Fruit fly (Drosophila melanogaster) whole organism, embryonic: ENCODE results near the gene CG6178.

Experiments
- BEAF-32 ChIP-seq: fragments of 200-800 bp; sonication (Bioruptor generic); optimal IDR thresholded peaks from 3 replicates; lab custom pipeline; 2017; ENCODE audit warnings: missing biosample characterization, missing genetic modification characterization, mild to moderate bottlenecking, moderate library complexity, missing genetic modification reagents
- CG10366 ChIP-seq: fragments of 200-800 bp; sonication (Bioruptor generic); IDR thresholded peaks from 2 replicates; pipeline ENCODE4 v1.3.6; 2022; ENCODE audit warnings: missing biosample characterization, missing genetic modification characterization
- CG10431 ChIP-seq: fragments of 200-800 bp; sonication (Bioruptor generic); optimal IDR thresholded peaks from 3 replicates; lab custom pipeline; 2018; ENCODE audit warnings: missing biosample characterization, mild to moderate bottlenecking, missing genetic modification characterization
- CG10543 ChIP-seq: fragments of 200-800 bp; sonication (Bioruptor generic); optimal IDR thresholded peaks from 3 replicates; lab custom pipeline; 2017; ENCODE audit warnings: missing biosample characterization, mild to moderate bottlenecking, missing genetic modification characterization, moderate library complexity
- CG14050 ChIP-seq: fragments of 200-800 bp; sonication (Bioruptor generic); IDR thresholded peaks from 3 replicates; pipeline ENCODE4 v1.3.6; 2022; ENCODE audit warnings: missing biosample characterization, missing genetic modification characterization
- CG14965 ChIP-seq: fragments of 200-800 bp; sonication (Bioruptor generic); optimal IDR thresholded peaks from 2 replicates; lab custom pipeline; 2016; ENCODE audit warnings: missing biosample characterization, missing genetic modification characterization, borderline replicate concordance
- CG1602 ChIP-seq: fragments of 200-800 bp; sonication (Bioruptor generic); optimal IDR thresholded peaks from 3 replicates; lab custom pipeline; 2016; ENCODE audit warnings: missing biosample characterization, missing genetic modification characterization
- CG17328 ChIP-seq: fragments of 200-800 bp; sonication (Bioruptor generic); IDR thresholded peaks from 2 replicates; pipeline ENCODE4 v1.3.6; 2022; ENCODE audit warnings: missing biosample characterization, missing genetic modification characterization
- CG2116 ChIP-seq: fragments of 200-800 bp; sonication (Bioruptor generic); optimal IDR thresholded peaks from 3 replicates; lab custom pipeline; 2018; ENCODE audit warnings: missing biosample characterization, mild to moderate bottlenecking, missing genetic modification characterization
- CG30431 ChIP-seq: fragments of 200-800 bp; sonication (Bioruptor generic); optimal IDR thresholded peaks from 2 replicates; lab custom pipeline; 2017; ENCODE audit warnings: missing biosample characterization, missing genetic modification characterization
- CG3163 ChIP-seq: fragments of 200-800 bp; sonication (Bioruptor generic); optimal IDR thresholded peaks from 3 replicates; lab custom pipeline; 2016; ENCODE audit warnings: missing biosample characterization, missing genetic modification characterization
- CG3838 ChIP-seq: fragments of 200-800 bp; sonication (Bioruptor generic); optimal IDR thresholded peaks from 3 replicates; lab custom pipeline; 2016; ENCODE audit warnings: missing biosample characterization, missing genetic modification characterization
- CG43689 ChIP-seq: fragments of 200-800 bp; sonication (Bioruptor generic); IDR thresholded peaks from 2 replicates; pipeline ENCODE4 v1.3.6; 2022; ENCODE audit warnings: missing biosample characterization, missing genetic modification characterization
- CG6272 ChIP-seq: fragments of 200-800 bp; sonication (Bioruptor generic); IDR thresholded peaks from 2 replicates; pipeline ENCODE4 v1.3.6; 2022; ENCODE audit warnings: missing biosample characterization, missing genetic modification characterization
- CG7357 ChIP-seq: fragments of 200-800 bp; sonication (Bioruptor generic); IDR thresholded peaks from 3 replicates; pipeline ENCODE4 v1.3.6; 2022; ENCODE audit warnings: missing biosample characterization, missing genetic modification characterization
- CG7987 ChIP-seq: fragments of 200-800 bp; sonication (Bioruptor generic); optimal IDR thresholded peaks from 2 replicates; lab custom pipeline; 2018; ENCODE audit warnings: missing biosample characterization, mild to moderate bottlenecking, missing genetic modification characterization, moderate library complexity
- CG9727 ChIP-seq: fragments of 200-800 bp; sonication (Bioruptor generic); optimal IDR thresholded peaks from 3 replicates; lab custom pipeline; 2017; ENCODE audit warnings: missing biosample characterization, mild to moderate bottlenecking, missing genetic modification characterization
- Drgx ChIP-seq: fragments of 200-800 bp; sonication (Bioruptor generic); IDR thresholded peaks from 2 replicates; pipeline ENCODE4 v1.3.6; 2022; ENCODE audit warnings: missing biosample characterization, missing genetic modification characterization
- Ets65A ChIP-seq: fragments of 200-800 bp; sonication (Bioruptor generic); peaks from one replicate; lab custom pipeline; 2016; ENCODE audit warnings: missing biosample characterization, missing genetic modification characterization
- Fer3 ChIP-seq: fragments of 200-800 bp; sonication (Bioruptor generic); optimal IDR thresholded peaks from 2 replicates; lab custom pipeline; 2018; ENCODE audit warnings: missing biosample characterization, mild to moderate bottlenecking, missing genetic modification characterization, moderate library complexity
- Neu2 ChIP-seq: fragments of 200-800 bp; sonication (Bioruptor generic); optimal IDR thresholded peaks from 3 replicates; lab custom pipeline; 2016; ENCODE audit warnings: missing biosample characterization, missing genetic modification characterization, borderline replicate concordance
- Pdp1 ChIP-seq, 2 experiments: fragments of 200-800 bp; sonication (Bioruptor generic); optimal IDR thresholded peaks; 3 replicates each; lab custom pipeline; 2016; ENCODE audit warnings: missing biosample characterization in 2 of 2, missing genetic modification characterization in 2 of 2, mild to moderate bottlenecking in 1 of 2, moderate library complexity in 1 of 2
- Ptx1 ChIP-seq: fragments of 200-800 bp; sonication (Bioruptor generic); IDR thresholded peaks from 2 replicates; pipeline ENCODE4 v1.3.6; 2022; ENCODE audit warnings: missing biosample characterization, missing genetic modification characterization
- Ravus ChIP-seq: fragments of 200-800 bp; sonication (Bioruptor generic); IDR thresholded peaks from 2 replicates; pipeline ENCODE4 v1.3.6; 2022; ENCODE audit warnings: missing biosample characterization, missing genetic modification characterization
- Xbp1 ChIP-seq: fragments of 200-800 bp; sonication (Bioruptor generic); optimal IDR thresholded peaks from 3 replicates; lab custom pipeline; 2016; ENCODE audit warnings: missing biosample characterization, mild to moderate bottlenecking, missing genetic modification characterization
- ab ChIP-seq: fragments of 200-800 bp; sonication (Bioruptor generic); optimal IDR thresholded peaks from 2 replicates; lab custom pipeline; 2016; ENCODE audit warnings: missing biosample characterization, missing genetic modification characterization
- abd-A ChIP-seq: fragments of 200-800 bp; sonication (Bioruptor generic); optimal IDR thresholded peaks from 3 replicates; lab custom pipeline; 2019; ENCODE audit warnings: missing biosample characterization, mild to moderate bottlenecking, missing genetic modification characterization, moderate library complexity
- ash1 ChIP-seq: fragments of 200-800 bp; sonication (Bioruptor generic); optimal IDR thresholded peaks from 2 replicates; lab custom pipeline; 2018; ENCODE audit warnings: missing biosample characterization, mild to moderate bottlenecking, missing genetic modification characterization
- br ChIP-seq: fragments of >200 bp; optimal IDR thresholded peaks from 2 replicates; lab custom pipeline; 2017
- cg ChIP-seq: fragments of 200-800 bp; sonication (Bioruptor generic); optimal IDR thresholded peaks from 3 replicates; lab custom pipeline; 2019; ENCODE audit warnings: missing biosample characterization, mild to moderate bottlenecking, missing genetic modification characterization, moderate library complexity
- chn ChIP-seq: fragments of 200-800 bp; sonication (Bioruptor generic); optimal IDR thresholded peaks from 2 replicates; lab custom pipeline; 2016; ENCODE audit warnings: missing biosample characterization, missing genetic modification characterization
- da ChIP-seq: fragments of 200-800 bp; sonication (Bioruptor generic); optimal IDR thresholded peaks from 2 replicates; lab custom pipeline; 2016; ENCODE audit warnings: missing biosample characterization, missing genetic modification characterization
- disco-r ChIP-seq: fragments of 200-800 bp; sonication (Bioruptor generic); optimal IDR thresholded peaks from 2 replicates; lab custom pipeline; 2016; ENCODE audit warnings: missing biosample characterization, missing genetic modification characterization
- ftz-f1 ChIP-seq: fragments of 200-800 bp; sonication (Bioruptor generic); optimal IDR thresholded peaks from 2 replicates; lab custom pipeline; 2016; ENCODE audit warnings: missing biosample characterization, missing genetic modification characterization
- gcm ChIP-seq: fragments of 200-800 bp; sonication (Bioruptor generic); optimal IDR thresholded peaks from 2 replicates; lab custom pipeline; 2019; ENCODE audit warnings: missing biosample characterization, mild to moderate bottlenecking, missing genetic modification characterization, moderate library complexity
- grau ChIP-seq: fragments of 200-800 bp; optimal IDR thresholded peaks from 3 replicates; lab custom pipeline; 2019; ENCODE audit warnings: missing biosample characterization, mild to moderate bottlenecking, missing genetic modification characterization, moderate library complexity
- h ChIP-seq: fragments of >200 bp; optimal IDR thresholded peaks from 2 replicates; lab custom pipeline; 2017
- hkb ChIP-seq, 2 experiments: fragments of 200-800 bp in 1 of 2; fragments of >200 bp in 1 of 2; sonication (Bioruptor generic) in 1 of 2; IDR thresholded peaks in 1 of 2; optimal IDR thresholded peaks in 1 of 2; 2 replicates each; pipeline versions ENCODE4 v1.3.6 to Lab custom; 2017 to 2022; ENCODE audit warnings: missing biosample characterization in 1 of 2, missing genetic modification characterization in 1 of 2
- ind ChIP-seq: fragments of 200-800 bp; sonication (Bioruptor generic); optimal IDR thresholded peaks from 3 replicates; lab custom pipeline; 2016; ENCODE audit warnings: missing biosample characterization, missing genetic modification characterization
- lilli ChIP-seq: fragments of 200-800 bp; sonication (Bioruptor generic); optimal IDR thresholded peaks from 3 replicates; lab custom pipeline; 2016; ENCODE audit warnings: missing biosample characterization, missing genetic modification characterization
- mld ChIP-seq: fragments of 200-800 bp; sonication (Bioruptor generic); IDR thresholded peaks from 3 replicates; pipeline ENCODE4 v1.3.6; 2022; ENCODE audit warnings: missing biosample characterization, missing genetic modification characterization; ENCODE audit not compliant: partially characterized antibody
- nerfin-2 ChIP-seq: fragments of 200-800 bp; sonication (Bioruptor generic); IDR thresholded peaks from 2 replicates; pipeline ENCODE4 v1.3.6; 2022; ENCODE audit warnings: missing biosample characterization, missing genetic modification characterization; ENCODE audit not compliant: partially characterized antibody
- otp ChIP-seq: fragments of 200-800 bp; sonication (Bioruptor generic); IDR thresholded peaks from 3 replicates; pipeline ENCODE4, ENCODE4 v1.3.6; 2022; ENCODE audit warnings: missing biosample characterization, missing genetic modification characterization
- p53 ChIP-seq: fragments of 200-800 bp; sonication (Bioruptor generic); optimal IDR thresholded peaks from 2 replicates; lab custom pipeline; 2016; ENCODE audit warnings: missing biosample characterization, missing genetic modification characterization
- pfk ChIP-seq: fragments of 200-800 bp; sonication (Bioruptor generic); optimal IDR thresholded peaks from 2 replicates; lab custom pipeline; 2018; ENCODE audit warnings: missing biosample characterization, mild to moderate bottlenecking, missing genetic modification characterization, moderate library complexity
- pum ChIP-seq: fragments of 200-800 bp; sonication (Bioruptor generic); optimal IDR thresholded peaks from 2 replicates; lab custom pipeline; 2016; ENCODE audit warnings: missing biosample characterization, missing genetic modification characterization
- run ChIP-seq: fragments of 200-800 bp; sonication (Bioruptor generic); optimal IDR thresholded peaks from 3 replicates; lab custom pipeline; 2018; ENCODE audit warnings: missing biosample characterization, mild to moderate bottlenecking, missing genetic modification characterization
- slbo ChIP-seq: fragments of 200-800 bp; sonication (Bioruptor generic); IDR thresholded peaks from 2 replicates; pipeline ENCODE4 v1.3.6; 2022; ENCODE audit warnings: missing biosample characterization, missing genetic modification characterization
- tgo ChIP-seq: fragments of 200-800 bp; sonication (Bioruptor generic); IDR thresholded peaks from 3 replicates; pipeline ENCODE4 v1.3.6; 2022; ENCODE audit warnings: missing biosample characterization, missing genetic modification characterization
- zen ChIP-seq: fragments of 200-800 bp; sonication (Bioruptor generic); optimal IDR thresholded peaks from 3 replicates; lab custom pipeline; 2018; ENCODE audit warnings: missing biosample characterization, mild to moderate bottlenecking, missing genetic modification characterization, moderate library complexity
- zfh2 ChIP-seq: fragments of 200-800 bp; sonication (Bioruptor generic); optimal IDR thresholded peaks from 2 replicates; lab custom pipeline; 2016; ENCODE audit warnings: missing biosample characterization, missing genetic modification characterization

CG6178 gene

dm6 chr3R:24108902-24109389 lies 43.2 kb upstream of the CG6178 start, which contains the start of the genes eIF4EHP and CG18428 (continued):
- TF ChIP-seq grau (tag; lab: Kevin White, UChicago) (peak; percentile 100), CG10366 (GFP tag; lab: Robert Waterston, UW) (no peak), CG1602 (GFP tag; lab: Kevin White, UChicago) (peak; percentile 99), pfk (peak; percentile 80), CG7357 (GFP tag; lab: Robert Waterston, UW) (peak; percentile 98), slbo (GFP tag; lab: Robert Waterston, UW) (no peak), Fer3 (tag; lab: Kevin White, UChicago) (peak; percentile 100), h (lab: Kevin White, UChicago) (no peak), run (tag; lab: Kevin White, UChicago) (peak; percentile 98), ash1 (GFP tag; lab: Kevin White, UChicago) (peak; percentile 92), da (GFP tag; lab: Kevin White, UChicago) (peak; percentile 27), zen (tag; lab: Kevin White, UChicago) (peak; percentile 99), Neu2 (GFP tag; lab: Kevin White, UChicago) (no peak), CG3838 (GFP tag; lab: Kevin White, UChicago) (peak; percentile 93), CG17328 (GFP tag; lab: Robert Waterston, UW) (no peak), gcm (peak; percentile 100), disco-r (peak; percentile 54), hkb (optimal IDR thresholded peaks at IDR 0.05; lab: Kevin White, UChicago) (no peak), hkb (GFP tag; IDR thresholded peaks at IDR 0.05; lab: Robert Waterston, UW) (no peak), ab (GFP tag; lab: Kevin White, UChicago) (peak; percentile 67), Ets65A (GFP tag; lab: Kevin White, UChicago) (peak; percentile 98), zfh2 (GFP tag; lab: Kevin White, UChicago) (peak; percentile 89), CG14050 (GFP tag; lab: Robert Waterston, UW) (no peak), BEAF-32 (GFP tag; lab: Kevin White, UChicago) (peak; percentile 35), Xbp1 (GFP tag; lab: Kevin White, UChicago) (peak; percentile 99), abd-A (tag; lab: Kevin White, UChicago) (peak; percentile 98), p53 (peak; percentile 4), Ravus (GFP tag; lab: Robert Waterston, UW) (no peak; the same call in none of the 2 replicates), nerfin-2 (GFP tag; lab: Robert Waterston, UW) (no peak), CG14965 (GFP tag; lab: Kevin White, UChicago) (peak; percentile 11), CG30431 (GFP tag; lab: Kevin White, UChicago) (peak; percentile 97), CG6272 (GFP tag; lab: Robert Waterston, UW) (peak; percentile 98), CG2116 (peak; percentile 89), CG9727 (GFP tag; lab: Kevin White, UChicago) (peak; percentile 100), ftz-f1 (peak; percentile 48), CG10431 (peak; percentile 98), CG43689 (GFP tag; lab: Robert Waterston, UW) (no peak; the same call in none of the 2 replicates), CG7987 (peak; percentile 97), otp (peak; percentile 96; the same call in 1 of the 3 replicates), mld (GFP tag; lab: Robert Waterston, UW) (no peak), CG3163 (GFP tag; lab: Kevin White, UChicago) (peak; percentile 62), br (lab: Kevin White, UChicago) (no peak), chn (GFP tag; lab: Kevin White, UChicago) (peak; percentile 88), ind (peak; percentile 99), Drgx (GFP tag; lab: Robert Waterston, UW) (no peak), Ptx1 (GFP tag; lab: Robert Waterston, UW) (no peak), cg (GFP tag; lab: Kevin White, UChicago) (peak; percentile 54), CG10543 (peak; percentile 100), Pdp1 (GFP tag; optimal IDR thresholded peaks at IDR 0.05; lab: Kevin White, UChicago) (peak; percentile 85 to 86), tgo (GFP tag; lab: Robert Waterston, UW) (no peak), lilli (GFP tag; lab: Kevin White, UChicago) (peak; percentile 97), pum (GFP tag; lab: Kevin White, UChicago) (peak; percentile 85)
